Worm (Caenorhabditis elegans) whole organism, early embryonic: ENCODE measurements around the gene zhit-1.

Experiments used
- B0310.2 ChIP-seq: sonication (generic microtip); optimal IDR thresholded peaks from 2 replicates; lab custom pipeline; 2016; ENCODE audit warnings: mild to moderate bottlenecking, missing genetic modification characterization, missing compliant biosample characterization
- F13C5.2 ChIP-seq: sonication (generic microtip); optimal IDR thresholded peaks from 2 replicates; lab custom pipeline; 2017; ENCODE audit warnings: mild to moderate bottlenecking, missing genetic modification characterization, inconsistent platforms, missing compliant biosample characterization
- aly-1 ChIP-seq: sonication (generic microtip); optimal IDR thresholded peaks from 2 replicates; lab custom pipeline; 2016; ENCODE audit warnings: missing genetic modification characterization, missing compliant biosample characterization
- ama-1 ChIP-seq: fragments of 150-350 bp; optimal IDR thresholded peaks from 2 replicates; lab custom pipeline; 2014
- ceh-13 ChIP-seq: fragments of 200-800 bp; sonication (Bioruptor generic); optimal IDR thresholded peaks from 2 replicates; lab custom pipeline; 2018; ENCODE audit warnings: mild to moderate bottlenecking, missing genetic modification characterization, missing compliant biosample characterization
- ceh-36 ChIP-seq: sonication (generic microtip); optimal IDR thresholded peaks from 2 replicates; lab custom pipeline; 2016; ENCODE audit warnings: missing genetic modification characterization, inconsistent platforms, missing compliant biosample characterization
- ets-7 ChIP-seq: sonication (generic microtip); optimal IDR thresholded peaks from 2 replicates; lab custom pipeline; 2016; ENCODE audit warnings: missing genotype, missing genetic modification characterization, missing compliant biosample characterization
- flt-1 ChIP-seq: fragments of 200-800 bp; sonication (Bioruptor generic); IDR thresholded peaks from 2 replicates; pipeline ENCODE4 v1.3.6; 2022; ENCODE audit warnings: missing genetic modification characterization, missing compliant biosample characterization
- hmbx-1 ChIP-seq: sonication (generic microtip); optimal IDR thresholded peaks from 2 replicates; lab custom pipeline; 2016; ENCODE audit warnings: mild to moderate bottlenecking, missing genetic modification characterization, missing compliant biosample characterization
- hmg-4 ChIP-seq: fragments of 200-800 bp; sonication (Bioruptor generic); optimal IDR thresholded peaks from 2 replicates; lab custom pipeline; 2018; ENCODE audit warnings: mild to moderate bottlenecking, missing genetic modification characterization, missing compliant biosample characterization
- hnd-1 ChIP-seq: sonication (generic microtip); optimal IDR thresholded peaks from 2 replicates; lab custom pipeline; 2016; ENCODE audit warnings: missing genetic modification characterization, missing compliant biosample characterization
- pes-1 ChIP-seq: fragments of 200-800 bp; sonication (Bioruptor generic); IDR thresholded peaks from 2 replicates; pipeline ENCODE4 v1.3.6; 2022; ENCODE audit warnings: missing genetic modification reagents, missing genetic modification characterization, missing compliant biosample characterization
- scrt-1 ChIP-seq: fragments of 200-800 bp; sonication (Bioruptor generic); IDR thresholded peaks from 2 replicates; pipeline ENCODE4 v1.3.6; 2022; ENCODE audit warnings: missing genetic modification characterization, missing compliant biosample characterization
- sea-1 ChIP-seq: fragments of 200-800 bp; sonication (Bioruptor generic); conservative IDR thresholded peaks from 2 replicates; pipeline ENCODE4 v1.3.6; 2022; ENCODE audit warnings: missing genetic modification characterization, missing compliant biosample characterization
- tbx-11 ChIP-seq: fragments of 200-800 bp; sonication (Bioruptor generic); IDR thresholded peaks from 2 replicates; pipeline ENCODE4 v1.3.6; 2022; ENCODE audit warnings: missing genetic modification characterization, missing compliant biosample characterization
- tbx-37 ChIP-seq: fragments of 200-800 bp; sonication (Bioruptor generic); conservative IDR thresholded peaks from 2 replicates; pipeline ENCODE4 v1.3.6; 2022; ENCODE audit warnings: missing genetic modification reagents, missing genetic modification characterization, missing compliant biosample characterization
- tra-4 ChIP-seq: sonication (generic microtip); optimal IDR thresholded peaks from 2 replicates; lab custom pipeline; 2017; ENCODE audit warnings: missing genetic modification characterization, missing compliant biosample characterization

Gene zhit-1

ce11 chrV:5570433-5570832 lies 25.9 kb downstream of the zhit-1 start, which contains the start of gene glb-6:
Gene glb-6, minus strand, starts transcription at chrV:5570533.
- TF ChIP-seq flt-1 (GFP tag; lab: Robert Waterston, UW) = no peak
- TF ChIP-seq sea-1 = no peak
- TF ChIP-seq hmg-4 = no peak
- no peak for TF ChIP-seq tbx-37 (GFP tag; lab: Robert Waterston, UW)
- TF ChIP-seq aly-1 = no peak
- TF ChIP-seq tbx-11 = no peak
- no peak for TF ChIP-seq ceh-36 (tag; lab: Kevin White, UChicago)
- TF ChIP-seq ama-1 (lab: Kevin White, UChicago) = no peak
- no peak for TF ChIP-seq ceh-13 (GFP tag; lab: Kevin White, UChicago)
- no peak for TF ChIP-seq B0310.2 (tag; lab: Kevin White, UChicago)
- TF ChIP-seq hmbx-1 (tag; lab: Kevin White, UChicago) = no peak
- no peak for TF ChIP-seq hnd-1 (tag; lab: Kevin White, UChicago)
- no peak for TF ChIP-seq F13C5.2 (tag; lab: Kevin White, UChicago)
- TF ChIP-seq ets-7 (tag; lab: Kevin White, UChicago) = no peak
- TF ChIP-seq pes-1 (GFP tag; lab: Robert Waterston, UW) = no peak
- TF ChIP-seq tra-4 (tag; lab: Kevin White, UChicago) = no peak

- TF ChIP-seq ceh-13 (GFP tag; lab: Kevin White, UChicago) (no peak), tbx-37 (GFP tag; lab: Robert Waterston, UW) (no peak), tra-4 (tag; lab: Kevin White, UChicago) (no peak), pes-1 (GFP tag; lab: Robert Waterston, UW) (no peak), hmbx-1 (tag; lab: Kevin White, UChicago) (no peak), ets-7 (tag; lab: Kevin White, UChicago) (no peak), hnd-1 (tag; lab: Kevin White, UChicago) (no peak), hmg-4 (no peak), ceh-36 (tag; lab: Kevin White, UChicago) (no peak), aly-1 (no peak), B0310.2 (tag; lab: Kevin White, UChicago) (no peak), ama-1 (lab: Kevin White, UChicago) (no peak), flt-1 (GFP tag; lab: Robert Waterston, UW) (no peak), scrt-1 (GFP tag; lab: Robert Waterston, UW) (no peak), sea-1 (no peak), tbx-11 (no peak), F13C5.2 (tag; lab: Kevin White, UChicago) (no peak)
Observed at ce11 chrV:5567119-5567518, 29.2 kb downstream of the zhit-1 start, which contains the start of gene C18C4.7. Gene C18C4.7, minus strand, starts transcription at chrV:5567219.

ce11 chrV:5559882-5560281 lies 36.5 kb downstream of the zhit-1 start:
- TF ChIP-seq B0310.2 (tag; lab: Kevin White, UChicago) (no peak), ceh-13 (GFP tag; lab: Kevin White, UChicago) (no peak), scrt-1 (GFP tag; lab: Robert Waterston, UW) (no peak), hmbx-1 (tag; lab: Kevin White, UChicago) (no peak), tbx-37 (GFP tag; lab: Robert Waterston, UW) (no peak), sea-1 (no peak), ceh-36 (tag; lab: Kevin White, UChicago) (no peak), F13C5.2 (tag; lab: Kevin White, UChicago) (no peak), ets-7 (tag; lab: Kevin White, UChicago) (no peak), pes-1 (GFP tag; lab: Robert Waterston, UW) (no peak), flt-1 (GFP tag; lab: Robert Waterston, UW) (no peak), hmg-4 (no peak), aly-1 (no peak)

ce11 chrV:5558590-5558989 lies 37.8 kb downstream of the zhit-1 start, which contains the start of gene glb-5:
Gene glb-5, plus strand, starts transcription at chrV:5558890.
- TF ChIP-seq tbx-37 (GFP tag; lab: Robert Waterston, UW) (no peak), sea-1 (no peak), ama-1 (lab: Kevin White, UChicago) (no peak), hnd-1 (tag; lab: Kevin White, UChicago) (no peak), ets-7 (tag; lab: Kevin White, UChicago) (no peak), hmbx-1 (tag; lab: Kevin White, UChicago) (no peak), flt-1 (GFP tag; lab: Robert Waterston, UW) (no peak), ceh-36 (tag; lab: Kevin White, UChicago) (no peak), tbx-11 (no peak), B0310.2 (tag; lab: Kevin White, UChicago) (no peak), aly-1 (no peak), pes-1 (GFP tag; lab: Robert Waterston, UW) (no peak), ceh-13 (GFP tag; lab: Kevin White, UChicago) (no peak)

ce11 chrV:5548497-5548896 lies 47.9 kb downstream of the zhit-1 start:
- no peak for TF ChIP-seq hmbx-1 (tag; lab: Kevin White, UChicago)
- TF ChIP-seq ets-7 (tag; lab: Kevin White, UChicago) = no peak
- no peak for TF ChIP-seq pes-1 (GFP tag; lab: Robert Waterston, UW)
- TF ChIP-seq ceh-36 (tag; lab: Kevin White, UChicago) = no peak
- TF ChIP-seq flt-1 (GFP tag; lab: Robert Waterston, UW) = no peak
- TF ChIP-seq tra-4 (tag; lab: Kevin White, UChicago) = no peak
- TF ChIP-seq tbx-37 (GFP tag; lab: Robert Waterston, UW) = no peak
- TF ChIP-seq F13C5.2 (tag; lab: Kevin White, UChicago) = no peak
- no peak for TF ChIP-seq ceh-13 (GFP tag; lab: Kevin White, UChicago)

ce11 chrV:5548051-5548450 lies 48.3 kb downstream of the zhit-1 start, which contains the start of gene ugt-48:
Gene ugt-48, minus strand, starts transcription at chrV:5548062.
- TF ChIP-seq ceh-13 (GFP tag; lab: Kevin White, UChicago) = no peak
- TF ChIP-seq tbx-37 (GFP tag; lab: Robert Waterston, UW) = no peak
- no peak for TF ChIP-seq aly-1
- no peak for TF ChIP-seq pes-1 (GFP tag; lab: Robert Waterston, UW)
- TF ChIP-seq tbx-11 = no peak
- no peak for TF ChIP-seq sea-1
- no peak for TF ChIP-seq ama-1 (lab: Kevin White, UChicago)
- TF ChIP-seq hmg-4 = no peak
- TF ChIP-seq hmbx-1 (tag; lab: Kevin White, UChicago) = no peak
- TF ChIP-seq flt-1 (GFP tag; lab: Robert Waterston, UW) = no peak
- no peak for TF ChIP-seq tra-4 (tag; lab: Kevin White, UChicago)
- no peak for TF ChIP-seq hnd-1 (tag; lab: Kevin White, UChicago)
